Worm (Caenorhabditis elegans): ENCODE data around the gene npr-39.

Gene npr-39

DNA sequence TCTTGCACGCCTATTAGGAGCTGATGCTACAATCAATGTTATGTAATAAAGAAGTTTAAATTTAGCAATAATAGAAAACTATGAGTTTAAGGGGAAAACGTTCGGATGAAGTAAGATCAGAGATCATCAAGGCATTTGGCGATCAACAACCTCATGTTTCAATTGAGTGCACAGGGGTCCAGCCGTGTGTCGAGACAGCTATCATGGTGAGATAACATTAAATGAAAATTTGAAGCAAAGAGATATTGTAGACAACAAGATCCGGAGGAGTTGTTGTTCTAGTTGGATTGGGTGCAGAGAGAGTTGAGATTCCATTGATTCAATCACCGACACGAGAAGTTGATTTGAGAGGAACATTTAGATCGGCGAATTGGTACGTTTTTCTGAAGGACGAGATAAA is 19.3 kb downstream of the npr-39 start:
- TF ChIP-seq daf-16 (GFP tag; optimal IDR thresholded peaks at IDR 0.05) (peak in 1 of 2 experiments; percentile 72), daf-16 (tag; optimal IDR thresholded peaks at IDR 0.05) (no peak), daf-12 (tag; optimal IDR thresholded peaks at IDR 0.05) (no peak), tag-97 (GFP tag; IDR thresholded peaks at IDR 0.05) (no peak), nhr-6 (tag; optimal IDR thresholded peaks at IDR 0.05) (no peak), D1046.2 (GFP tag; IDR thresholded peaks at IDR 0.05) (no peak), aha-1 (tag) (no peak)

DNA sequence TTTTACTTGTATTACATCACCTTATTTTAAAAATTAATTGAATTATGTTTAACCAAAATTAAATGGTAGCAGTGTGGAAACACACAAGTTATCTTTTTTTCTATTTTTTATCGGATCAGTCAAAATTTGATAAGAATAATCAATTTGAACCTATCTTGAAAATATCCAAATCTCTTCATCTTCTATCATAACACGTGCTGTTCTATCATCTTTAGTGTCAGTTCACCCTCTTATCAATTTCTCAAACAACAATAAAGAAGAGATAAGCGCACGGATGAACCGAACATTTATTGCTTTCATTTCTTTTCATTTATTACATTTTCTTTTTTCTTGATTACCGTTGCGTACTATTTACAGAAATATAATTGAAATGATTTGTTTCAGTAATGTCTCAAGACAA is 20.2 kb downstream of the npr-39 start, which contains the start of gene R04B5.5:
Gene R04B5.5 (plus strand): TSS at position 378 of the 400 bp plus-strand sequence.
- TF ChIP-seq T20F7.1 (GFP tag; optimal IDR thresholded peaks at IDR 0.05) (peak; percentile 8), mdl-1 (tag; optimal IDR thresholded peaks at IDR 0.05) (peak in 1 of 2 experiments; percentile 85), nhr-102 (tag; optimal IDR thresholded peaks at IDR 0.05) (peak; percentile 48), zip-2 (tag; optimal IDR thresholded peaks at IDR 0.05) (no peak), snpc-1.2 (GFP tag; IDR thresholded peaks at IDR 0.05) (no peak), ceh-28 (tag; optimal IDR thresholded peaks at IDR 0.05) (no peak), ztf-7 (tag; optimal IDR thresholded peaks at IDR 0.05) (peak; percentile 46), nhr-77 (tag; optimal IDR thresholded peaks at IDR 0.05) (peak; percentile 89), nhr-6 (tag; optimal IDR thresholded peaks at IDR 0.05) (peak; percentile 2), nhr-10 (tag; optimal IDR thresholded peaks at IDR 0.05) (peak; percentile 85), daf-16 (GFP tag; optimal IDR thresholded peaks at IDR 0.05) (no peak), daf-16 (tag; optimal IDR thresholded peaks at IDR 0.05) (peak; percentile 70), zag-1 (tag; optimal IDR thresholded peaks at IDR 0.05) (no peak), skn-1 (tag; optimal IDR thresholded peaks at IDR 0.05) (no peak), mxl-3 (GFP tag; optimal IDR thresholded peaks at IDR 0.05) (peak; percentile 79), fkh-10 (GFP tag; optimal IDR thresholded peaks at IDR 0.05) (no peak), ces-1 (GFP tag; optimal IDR thresholded peaks at IDR 0.05) (no peak), ctbp-1 (GFP tag; IDR thresholded peaks at IDR 0.05) (no peak), hlh-30 (tag; optimal IDR thresholded peaks at IDR 0.05; ENCODE audit: insufficient read depth) (peak; percentile 58), mep-1 (tag; optimal IDR thresholded peaks at IDR 0.05) (peak; percentile 13), ceh-32 (tag; optimal IDR thresholded peaks at IDR 0.05; ENCODE audit: poor library complexity) (no peak), pqm-1 (tag; optimal IDR thresholded peaks at IDR 0.05) (peak; percentile 37), dmd-9 (GFP tag; IDR thresholded peaks at IDR 0.05) (no peak), madf-5 (GFP tag; IDR thresholded peaks at IDR 0.05) (no peak), lin-29 (GFP tag; IDR thresholded peaks at IDR 0.05) (no peak), lin-1 (GFP tag; IDR thresholded peaks at IDR 0.05) (no peak), nhr-11 (tag; optimal IDR thresholded peaks at IDR 0.05) (peak; percentile 24), F26F4.8 (GFP tag; conservative IDR thresholded peaks at IDR 0.05) (no peak), ceh-82 (tag; optimal IDR thresholded peaks at IDR 0.05) (no peak), gei-8 (GFP tag; optimal IDR thresholded peaks at IDR 0.05) (no peak), nhr-48 (tag; optimal IDR thresholded peaks at IDR 0.05) (peak; percentile 49), arid-1 (GFP tag; conservative IDR thresholded peaks at IDR 0.05) (no peak), dmd-6 (GFP tag; IDR thresholded peaks at IDR 0.05) (peak; percentile 67), php-3 (GFP tag; IDR thresholded peaks at IDR 0.05) (peak; percentile 89), unc-62 (GFP tag; optimal IDR thresholded peaks at IDR 0.05 in 1 of 2) (no peak), unc-62 (tag; optimal IDR thresholded peaks at IDR 0.05) (no peak), vab-7 (GFP tag; IDR thresholded peaks at IDR 0.05) (no peak), Y48G9A.11 (GFP tag; IDR thresholded peaks at IDR 0.05) (no peak), lsy-2 (tag; optimal IDR thresholded peaks at IDR 0.05) (peak in 1 of 2 experiments; percentile 33), tra-1 (GFP tag; IDR thresholded peaks at IDR 0.05) (0 out of 2 replicates have a peak, but pooled peaks have one; percentile 46), egl-43 (GFP tag; IDR thresholded peaks at IDR 0.05) (no peak), nhr-28 (tag; optimal IDR thresholded peaks at IDR 0.05) (peak; percentile 90), saeg-2 (GFP tag; IDR thresholded peaks at IDR 0.05) (no peak), dve-1 (tag; optimal IDR thresholded peaks at IDR 0.05; ENCODE audit: insufficient read depth) (peak; percentile 98), Y5F2A.4 (GFP tag; optimal IDR thresholded peaks at IDR 0.05) (no peak), hlh-11 (tag; optimal IDR thresholded peaks at IDR 0.05) (peak; percentile 74), snpc-4 (tag; optimal IDR thresholded peaks at IDR 0.05) (no peak)

All from whole organism, L4 larva.